Worm (Caenorhabditis elegans): ENCODE data around the gene cest-26.

Gene cest-26

ce11 chrX:4437555-4437954 lies at the start of gene cest-26:
Gene cest-26 (minus strand): TSS chrX:4437655.
- TF ChIP-seq unc-62 (GFP tag; optimal IDR thresholded peaks at IDR 0.05) = no peak

ce11 chrX:4484072-4484471 lies 46.6 kb upstream of the cest-26 start:
- TF ChIP-seq unc-62 (GFP tag; optimal IDR thresholded peaks at IDR 0.05) = no peak

ce11 chrX:4480800-4481199 lies 43.3 kb upstream of the cest-26 start:
- TF ChIP-seq unc-62 (GFP tag; optimal IDR thresholded peaks at IDR 0.05) = no peak

- no peak for TF ChIP-seq unc-62 (GFP tag; optimal IDR thresholded peaks at IDR 0.05)
These were observed 42.5 kb upstream of the cest-26 start for ce11 chrX:4479960-4480359.

- TF ChIP-seq unc-62 (GFP tag; optimal IDR thresholded peaks at IDR 0.05) = no peak
These were observed 41.0 kb upstream of the cest-26 start for ce11 chrX:4478503-4478902.

- TF ChIP-seq unc-62 (GFP tag; optimal IDR thresholded peaks at IDR 0.05) = no peak
These were observed 31.9 kb upstream of the cest-26 start, which contains the start of gene asb-2 for ce11 chrX:4469297-4469816. Gene asb-2 (plus strand): TSS chrX:4469766.

ce11 chrX:4466218-4466617 lies 28.8 kb upstream of the cest-26 start, which contains the start of gene nmur-3:
Gene nmur-3 (plus strand): TSS chrX:4466518.
- TF ChIP-seq unc-62 (GFP tag; optimal IDR thresholded peaks at IDR 0.05) = no peak

ce11 chrX:4464367-4464766 lies 26.9 kb upstream of the cest-26 start:
- TF ChIP-seq unc-62 (GFP tag; optimal IDR thresholded peaks at IDR 0.05) = no peak

ce11 chrX:4462390-4462789 lies 24.9 kb upstream of the cest-26 start, which contains the start of gene atg-16.1:
Gene atg-16.1 (minus strand): TSS chrX:4462465.
- no peak for TF ChIP-seq unc-62 (GFP tag; optimal IDR thresholded peaks at IDR 0.05)

ce11 chrX:4457853-4458322 lies 20.4 kb upstream of the cest-26 start, which contains the start of gene aps-2:
Gene aps-2 (plus strand): TSS chrX:4458272.
- TF ChIP-seq unc-62 (GFP tag; optimal IDR thresholded peaks at IDR 0.05) = no peak

- TF ChIP-seq unc-62 (GFP tag; optimal IDR thresholded peaks at IDR 0.05) = no peak
These were observed 16.4 kb upstream of the cest-26 start, which contains the start of gene F02E8.4 for ce11 chrX:4453820-4454219. Gene F02E8.4 (plus strand): TSS chrX:4454120.

ce11 chrX:4453101-4453500 lies 15.6 kb upstream of the cest-26 start:
- TF ChIP-seq unc-62 (GFP tag; optimal IDR thresholded peaks at IDR 0.05) = no peak

ce11 chrX:4451936-4452335 lies 14.5 kb upstream of the cest-26 start:
- no peak for TF ChIP-seq unc-62 (GFP tag; optimal IDR thresholded peaks at IDR 0.05)

ce11 chrX:4448283-4448682 lies 10.8 kb upstream of the cest-26 start, which contains the start of gene mltn-13:
Gene mltn-13 (minus strand): TSS chrX:4448383.
- TF ChIP-seq unc-62 (GFP tag; optimal IDR thresholded peaks at IDR 0.05) = no peak

- no peak for TF ChIP-seq unc-62 (GFP tag; optimal IDR thresholded peaks at IDR 0.05)
These were observed 7.4 kb upstream of the cest-26 start for ce11 chrX:4444843-4445242.

- TF ChIP-seq unc-62 (GFP tag; optimal IDR thresholded peaks at IDR 0.05) = no peak
These were observed 6.6 kb upstream of the cest-26 start for ce11 chrX:4444073-4444472.

- no peak for TF ChIP-seq unc-62 (GFP tag; optimal IDR thresholded peaks at IDR 0.05)
These were observed 3.2 kb upstream of the cest-26 start, which contains the start of gene F15A8.1 for ce11 chrX:4440641-4441040. Gene F15A8.1 (plus strand): TSS chrX:4440941.

ce11 chrX:4439616-4440015 lies 2.2 kb upstream of the cest-26 start:
- no peak for TF ChIP-seq unc-62 (GFP tag; optimal IDR thresholded peaks at IDR 0.05)
